Fruit fly (Drosophila melanogaster): ENCODE measurements around the gene CG15432.
A peak's percentile ranks its signal among the peaks of the same experiment; 100 is the strongest.

The CG15432 gene

dm6 chr2L:4440881-4441737, 1.0 kb upstream of the CG15432 start, which contains the start of gene CG15431 (continued):
- TF ChIP-seq CG2202 (tag; optimal IDR thresholded peaks at IDR 0.05) (no peak), CG34376 (GFP tag; optimal IDR thresholded peaks at IDR 0.05) (no peak), kni (GFP tag; optimal IDR thresholded peaks at IDR 0.05) (no peak), wek (GFP tag; optimal IDR thresholded peaks at IDR 0.05) (no peak), CG2116 (GFP tag; optimal IDR thresholded peaks at IDR 0.05) (peak; percentile 13), yki (optimal IDR thresholded peaks at IDR 0.05) (no peak), CG10209 (GFP tag; optimal IDR thresholded peaks at IDR 0.05) (peak; percentile 50), knrl (GFP tag; IDR thresholded peaks at IDR 0.05; ENCODE audit: partially characterized antibody) (no peak), Sry-β (GFP tag; optimal IDR thresholded peaks at IDR 0.05) (no peak), zen (tag; optimal IDR thresholded peaks at IDR 0.05) (no peak), gce (GFP tag; IDR thresholded peaks at IDR 0.05) (no peak), Atf3 (GFP tag; optimal IDR thresholded peaks at IDR 0.05) (no peak), gt (GFP tag; IDR thresholded peaks at IDR 0.05) (no peak), CG1832 (GFP tag; optimal IDR thresholded peaks at IDR 0.05) (no peak), Nf-YA (GFP tag; IDR thresholded peaks at IDR 0.05) (peak; percentile 62; the same call in 1 of the 2 replicates), dpn (GFP tag; optimal IDR thresholded peaks at IDR 0.05) (peak; percentile 47), CG13624 (GFP tag; optimal IDR thresholded peaks at IDR 0.05) (peak; percentile 25), CG11695 (GFP tag; IDR thresholded peaks at IDR 0.05) (no peak), Ssrp (tag; optimal IDR thresholded peaks at IDR 0.05) (no peak), Scr (GFP tag; IDR thresholded peaks at IDR 0.05; ENCODE audit: partially characterized antibody) (no peak), peb (GFP tag; IDR thresholded peaks at IDR 0.05) (no peak), E2f1 (GFP tag; IDR thresholded peaks at IDR 0.05) (peak; percentile 60), rib (GFP tag; IDR thresholded peaks at IDR 0.05) (peak; percentile 65), Jarid2 (GFP tag; optimal IDR thresholded peaks at IDR 0.05) (peak; percentile 82), Max (GFP tag; optimal IDR thresholded peaks at IDR 0.05) (peak; percentile 53), CG14441 (GFP tag; IDR thresholded peaks at IDR 0.05) (peak; percentile 60), CG12299 (tag; optimal IDR thresholded peaks at IDR 0.05) (peak; percentile 56), CG33213 (GFP tag; optimal IDR thresholded peaks at IDR 0.05) (no peak), CG10147 (GFP tag; optimal IDR thresholded peaks at IDR 0.05) (peak; percentile 28), Hr78 (GFP tag; optimal IDR thresholded peaks at IDR 0.05) (no peak), CG11723 (GFP tag; optimal IDR thresholded peaks at IDR 0.05) (peak; percentile 53), tap (tag; optimal IDR thresholded peaks at IDR 0.05) (peak; percentile 24), CG13894 (tag; optimal IDR thresholded peaks at IDR 0.05) (peak; percentile 15), kay (GFP tag; optimal IDR thresholded peaks at IDR 0.05) (no peak), CG6272 (GFP tag; IDR thresholded peaks at IDR 0.05) (peak; percentile 35; the same call in 1 of the 2 replicates), Lpt (GFP tag; optimal IDR thresholded peaks at IDR 0.05) (no peak), C15 (GFP tag; IDR thresholded peaks at IDR 0.05) (peak; percentile 46; the same call in 1 of the 3 replicates), CG10979 (tag; optimal IDR thresholded peaks at IDR 0.05) (peak; percentile 28), da (GFP tag; optimal IDR thresholded peaks at IDR 0.05) (no peak), CG7556 (GFP tag; optimal IDR thresholded peaks at IDR 0.05) (peak; percentile 79), ab (GFP tag; optimal IDR thresholded peaks at IDR 0.05) (no peak), jing (GFP tag; optimal IDR thresholded peaks at IDR 0.05) (peak; percentile 11), Hsf (GFP tag; optimal IDR thresholded peaks at IDR 0.05) (peak; percentile 33), sug (tag; optimal IDR thresholded peaks at IDR 0.05) (peak; percentile 37), CG1529 (GFP tag; optimal IDR thresholded peaks at IDR 0.05) (no peak), NK7.1 (GFP tag; optimal IDR thresholded peaks at IDR 0.05) (no peak), Xbp1 (GFP tag; optimal IDR thresholded peaks at IDR 0.05) (peak; percentile 65), nerfin-2 (GFP tag; IDR thresholded peaks at IDR 0.05; ENCODE audit: partially characterized antibody) (no peak), CG3281 (GFP tag; optimal IDR thresholded peaks at IDR 0.05) (peak; percentile 69)
